Worm (Caenorhabditis elegans) whole organism, L1 larva: Measurements from ENCODE around the gene tra-3.

Source experiments
- C04F5.9 ChIP-seq: sonication (generic microtip); optimal IDR thresholded peaks from 2 replicates; lab custom pipeline; 2016; ENCODE audit warnings: missing genetic modification characterization, missing compliant biosample characterization
- C16A3.4 ChIP-seq: fragments of 150-350 bp; optimal IDR thresholded peaks from 2 replicates; lab custom pipeline; 2014; ENCODE audit warnings: missing biosample characterization, missing genetic modification characterization
- F16B12.6 ChIP-seq: fragments of 150-350 bp; optimal IDR thresholded peaks from 2 replicates; lab custom pipeline; 2014; ENCODE audit warnings: missing biosample characterization, missing genetic modification characterization
- Y116A8C.19 ChIP-seq: sonication (generic microtip); optimal IDR thresholded peaks from 2 replicates; lab custom pipeline; 2016; ENCODE audit warnings: missing compliant biosample characterization, missing genetic modification characterization, borderline replicate concordance
- aha-1 ChIP-seq: fragments of 150-350 bp; optimal IDR thresholded peaks from 2 replicates; lab custom pipeline; 2014; ENCODE audit warnings: missing biosample characterization, missing genetic modification characterization
- alr-1 ChIP-seq: fragments of 200-800 bp; sonication (Bioruptor generic); optimal IDR thresholded peaks from 2 replicates; lab custom pipeline; 2018; ENCODE audit warnings: borderline replicate concordance, mild to moderate bottlenecking, missing genetic modification characterization, missing compliant biosample characterization
- blmp-1 ChIP-seq: fragments of 150-350 bp; optimal IDR thresholded peaks from 2 replicates; lab custom pipeline; 2014; ENCODE audit warnings: missing biosample characterization, missing genetic modification characterization
- ceh-8 ChIP-seq: fragments of 200-800 bp; sonication (Bioruptor generic); optimal IDR thresholded peaks from 2 replicates; lab custom pipeline; 2018; ENCODE audit warnings: mild to moderate bottlenecking, missing genetic modification characterization, moderate library complexity, missing compliant biosample characterization
- ceh-82 ChIP-seq, 3 experiments: fragments of 150-350 bp in 1 of 3; sonication (generic microtip) in 2 of 3; optimal IDR thresholded peaks; 2 replicates each; lab custom pipeline; 2014 to 2017; ENCODE audit warnings: missing biosample characterization in 3 of 3, missing genetic modification characterization in 3 of 3
- ceh-90 ChIP-seq: sonication (generic microtip); optimal IDR thresholded peaks from 2 replicates; lab custom pipeline; 2016; ENCODE audit warnings: missing genetic modification characterization, missing compliant biosample characterization
- dsc-1 ChIP-seq: sonication (generic microtip); optimal IDR thresholded peaks from 2 replicates; lab custom pipeline; 2016; ENCODE audit warnings: mild to moderate bottlenecking, missing genetic modification characterization, missing compliant biosample characterization
- efl-1 ChIP-seq, 4 experiments: fragments of 150-350 bp; optimal IDR thresholded peaks in 3 of 4; peaks in 1 of 4; 1 replicate in 1 of 4; 2 replicates in 3 of 4; lab custom pipeline; 2014; ENCODE audit warnings: missing biosample characterization in 2 of 4, missing genetic modification characterization in 2 of 4, missing genetic modification reagents in 2 of 4
- efl-3 ChIP-seq: fragments of 200-800 bp; sonication (Bioruptor generic); optimal IDR thresholded peaks from 2 replicates; lab custom pipeline; 2018; ENCODE audit warnings: mild to moderate bottlenecking, missing genetic modification characterization, missing compliant biosample characterization
- elt-3 ChIP-seq, 6 experiments: fragments of 150-350 bp in 1 of 6; sonication (generic microtip); optimal IDR thresholded peaks; 2 replicates each; lab custom pipeline; 2017 to 2018; ENCODE audit warnings: missing biosample characterization in 6 of 6, missing genetic modification characterization in 6 of 6, inconsistent platforms in 1 of 6
- hlh-4 ChIP-seq: sonication (generic microtip); optimal IDR thresholded peaks from 2 replicates; lab custom pipeline; 2016; ENCODE audit warnings: mild to moderate bottlenecking, missing genetic modification characterization, missing compliant biosample characterization
- jun-1 ChIP-seq: fragments of 150-350 bp; optimal IDR thresholded peaks from 2 replicates; lab custom pipeline; 2014; ENCODE audit warnings: missing biosample characterization, missing genetic modification reagents, missing genetic modification characterization
- lin-13 ChIP-seq: fragments of 150-350 bp; optimal IDR thresholded peaks from 2 replicates; lab custom pipeline; 2014; ENCODE audit warnings: missing biosample characterization, missing genetic modification reagents, missing genetic modification characterization
- lin-35 ChIP-seq, 2 experiments: fragments of 150-350 bp; optimal IDR thresholded peaks; 2 replicates each; lab custom pipeline; 2014; ENCODE audit warnings: missing biosample characterization in 2 of 2, missing genetic modification characterization in 2 of 2, missing genetic modification reagents in 2 of 2
- lin-39 ChIP-seq: fragments of 150-350 bp; optimal IDR thresholded peaks from 2 replicates; lab custom pipeline; 2014; ENCODE audit warnings: missing biosample characterization, missing genetic modification reagents, missing genetic modification characterization
- lsy-2 ChIP-seq, 2 experiments: fragments of 150-350 bp; optimal IDR thresholded peaks; 2 replicates each; lab custom pipeline; 2014; ENCODE audit warnings: missing biosample characterization in 2 of 2, missing genetic modification characterization in 2 of 2
- mdl-1 ChIP-seq, 2 experiments: fragments of 150-350 bp; optimal IDR thresholded peaks; 2 replicates each; lab custom pipeline; 2014 to 2017; ENCODE audit warnings: missing biosample characterization in 2 of 2, missing genetic modification characterization in 2 of 2, inconsistent platforms in 1 of 2
- nhr-20 ChIP-seq: sonication (generic microtip); optimal IDR thresholded peaks from 2 replicates; lab custom pipeline; 2016; ENCODE audit warnings: mild to moderate bottlenecking, missing genetic modification characterization, missing compliant biosample characterization
- nhr-28 ChIP-seq: fragments of 150-350 bp; optimal IDR thresholded peaks from 2 replicates; lab custom pipeline; 2014; ENCODE audit warnings: missing biosample characterization, missing genetic modification characterization
- nhr-71 ChIP-seq: sonication (generic microtip); optimal IDR thresholded peaks from 2 replicates; lab custom pipeline; 2016; ENCODE audit warnings: mild to moderate bottlenecking, missing genetic modification characterization, moderate library complexity, missing compliant biosample characterization
- nhr-76 ChIP-seq: sonication (generic microtip); optimal IDR thresholded peaks from 2 replicates; lab custom pipeline; 2017; ENCODE audit warnings: missing biosample characterization, missing genetic modification characterization
- nhr-85 ChIP-seq: sonication (generic microtip); peaks from one replicate; lab custom pipeline; 2016; ENCODE audit warnings: missing genetic modification characterization, inconsistent platforms, missing compliant biosample characterization
- nhr-90 ChIP-seq: sonication (generic microtip); optimal IDR thresholded peaks from 2 replicates; lab custom pipeline; 2016; ENCODE audit warnings: mild to moderate bottlenecking, missing genetic modification characterization, missing compliant biosample characterization; ENCODE audit not compliant: poor library complexity
- pag-3 ChIP-seq: sonication (generic microtip); optimal IDR thresholded peaks from 2 replicates; lab custom pipeline; 2017; ENCODE audit warnings: missing genetic modification characterization, mild to moderate bottlenecking, missing compliant biosample characterization, antibody characterized with exemption, borderline replicate concordance; ENCODE audit not compliant: insufficient read depth
- snu-23 ChIP-seq: sonication (generic microtip); optimal IDR thresholded peaks from 2 replicates; lab custom pipeline; 2016; ENCODE audit warnings: missing genetic modification characterization, missing compliant biosample characterization
- sptf-1 ChIP-seq: fragments of 150-350 bp; optimal IDR thresholded peaks from 2 replicates; lab custom pipeline; 2014; ENCODE audit warnings: missing biosample characterization, missing genetic modification characterization
- sup-37 ChIP-seq: fragments of 200-800 bp; sonication (Bioruptor generic); optimal IDR thresholded peaks from 2 replicates; lab custom pipeline; 2018; ENCODE audit warnings: mild to moderate bottlenecking, missing genetic modification characterization, missing compliant biosample characterization
- tbx-2 ChIP-seq: sonication (generic microtip); optimal IDR thresholded peaks from 2 replicates; lab custom pipeline; 2016; ENCODE audit warnings: missing genetic modification characterization, missing compliant biosample characterization
- unc-30 ChIP-seq: sonication (generic microtip); optimal IDR thresholded peaks from 2 replicates; lab custom pipeline; 2017; ENCODE audit warnings: missing biosample characterization, missing genetic modification characterization
- unc-98 ChIP-seq: fragments of 200-800 bp; sonication (Bioruptor generic); IDR thresholded peaks from 2 replicates; pipeline ENCODE4 v1.3.6; 2022; ENCODE audit warnings: missing genetic modification characterization, missing compliant biosample characterization
- zip-4 ChIP-seq: fragments of 200-800 bp; sonication (Bioruptor generic); optimal IDR thresholded peaks from 2 replicates; lab custom pipeline; 2018; ENCODE audit warnings: mild to moderate bottlenecking, missing genetic modification characterization, moderate library complexity, missing compliant biosample characterization
- ztf-11 ChIP-seq, 2 experiments: sonication (generic microtip); optimal IDR thresholded peaks; 2 replicates each; lab custom pipeline; 2016 to 2017; ENCODE audit warnings: missing genetic modification characterization in 2 of 2, missing biosample characterization in 1 of 2, missing compliant biosample characterization in 1 of 2
- ztf-4 ChIP-seq: fragments of 150-350 bp; optimal IDR thresholded peaks from 2 replicates; lab custom pipeline; 2014; ENCODE audit warnings: missing biosample characterization, missing genetic modification characterization

The tra-3 gene

ce11 chrIV:14444077-14444476 is at the start of gene tra-3:
Gene tra-3 (minus strand): TSS chrIV:14444183.
- TF ChIP-seq ceh-90 (tag; lab: Kevin White, UChicago) (no peak), Y116A8C.19 (tag; lab: Kevin White, UChicago) (no peak), unc-30 (tag; lab: Kevin White, UChicago) (no peak), nhr-76 (tag; lab: Kevin White, UChicago) (no peak), nhr-71 (tag; lab: Kevin White, UChicago) (no peak), unc-98 (GFP tag; lab: Robert Waterston, UW) (no peak), nhr-28 (tag; lab: Kevin White, UChicago) (no peak), sup-37 (no peak), mdl-1 (tag; optimal IDR thresholded peaks at IDR 0.05; lab: Kevin White, UChicago) (no peak), C16A3.4 (tag; lab: Kevin White, UChicago) (no peak), ztf-11 (tag; optimal IDR thresholded peaks at IDR 0.05; lab: Kevin White, UChicago) (no peak), jun-1 (tag; lab: Kevin White, UChicago) (no peak), lin-35 (GFP tag; optimal IDR thresholded peaks at IDR 0.05; lab: Kevin White, UChicago) (no peak), sptf-1 (tag; lab: Kevin White, UChicago) (no peak), pag-3 (no peak), nhr-20 (tag; lab: Kevin White, UChicago) (no peak), zip-4 (GFP tag; lab: Kevin White, UChicago) (no peak), tbx-2 (tag; lab: Kevin White, UChicago) (no peak), ztf-4 (tag; lab: Kevin White, UChicago) (no peak)

ce11 chrIV:14491135-14491534 is 47.2 kb upstream of the tra-3 start:
- TF ChIP-seq aha-1 (no peak), nhr-20 (tag; lab: Kevin White, UChicago) (no peak), dsc-1 (no peak), C04F5.9 (no peak)

- no peak for TF ChIP-seq snu-23 (GFP tag; lab: Kevin White, UChicago)
- no peak for TF ChIP-seq alr-1 (tag; lab: Kevin White, UChicago)
- TF ChIP-seq nhr-90 (tag; lab: Kevin White, UChicago): no peak
- TF ChIP-seq mdl-1 (tag; optimal IDR thresholded peaks at IDR 0.05; lab: Kevin White, UChicago): no peak
- TF ChIP-seq tbx-2 (tag; lab: Kevin White, UChicago): no peak
- no peak for TF ChIP-seq efl-3 (GFP tag; lab: Kevin White, UChicago)
- no peak for TF ChIP-seq sptf-1 (tag; lab: Kevin White, UChicago)
- no peak for TF ChIP-seq zip-4 (GFP tag; lab: Kevin White, UChicago)
- TF ChIP-seq efl-1 (optimal IDR thresholded peaks at IDR 0.05; lab: Kevin White, UChicago): no peak
- peak in 1 of 2 experiments; percentile 53 for TF ChIP-seq efl-1 (GFP tag; optimal IDR thresholded peaks at IDR 0.05 in 1 of 2; lab: Kevin White, UChicago)
Measured at ce11 chrIV:14483427-14483826, 39.4 kb upstream of the tra-3 start.

ce11 chrIV:14481984-14482383 is 38.0 kb upstream of the tra-3 start, which contains the start of gene Y57G11A.4:
Gene Y57G11A.4 (plus strand): TSS chrIV:14482284.
- TF ChIP-seq ceh-82 (tag; optimal IDR thresholded peaks at IDR 0.05; lab: Kevin White, UChicago) (no peak), hlh-4 (tag; lab: Kevin White, UChicago) (no peak), lin-39 (tag; lab: Kevin White, UChicago) (no peak), lin-13 (GFP tag; lab: Kevin White, UChicago) (no peak), ceh-8 (GFP tag; lab: Kevin White, UChicago) (no peak), mdl-1 (tag; optimal IDR thresholded peaks at IDR 0.05; lab: Kevin White, UChicago) (no peak), nhr-85 (tag; lab: Kevin White, UChicago) (peak; percentile 84), lin-35 (GFP tag; optimal IDR thresholded peaks at IDR 0.05; lab: Kevin White, UChicago) (peak in 1 of 2 experiments; percentile 3), snu-23 (GFP tag; lab: Kevin White, UChicago) (peak; percentile 22), lsy-2 (tag; optimal IDR thresholded peaks at IDR 0.05; lab: Kevin White, UChicago) (no peak), blmp-1 (tag; lab: Kevin White, UChicago) (peak; percentile 34), F16B12.6 (tag; lab: Kevin White, UChicago) (no peak), elt-3 (tag; optimal IDR thresholded peaks at IDR 0.05; lab: Kevin White, UChicago) (peak in 2 of 6 experiments; percentile 1 to 4)
